Worm (Caenorhabditis elegans) whole organism, L1 larva: Measurements from ENCODE around the gene F20H11.1.

ENCODE experiments used
- C16A3.4 ChIP-seq: fragments of 150-350 bp; optimal IDR thresholded peaks from 2 replicates; lab custom pipeline; 2014; ENCODE audit warnings: missing biosample characterization, missing genetic modification characterization
- blmp-1 ChIP-seq: fragments of 150-350 bp; optimal IDR thresholded peaks from 2 replicates; lab custom pipeline; 2014; ENCODE audit warnings: missing biosample characterization, missing genetic modification characterization
- ceh-63 ChIP-seq: fragments of 200-800 bp; sonication (Bioruptor generic); optimal IDR thresholded peaks from 2 replicates; lab custom pipeline; 2018; ENCODE audit warnings: mild to moderate bottlenecking, missing genetic modification characterization, missing compliant biosample characterization
- ceh-8 ChIP-seq: fragments of 200-800 bp; sonication (Bioruptor generic); optimal IDR thresholded peaks from 2 replicates; lab custom pipeline; 2018; ENCODE audit warnings: mild to moderate bottlenecking, missing genetic modification characterization, moderate library complexity, missing compliant biosample characterization
- efl-1 ChIP-seq, 4 experiments: fragments of 150-350 bp; optimal IDR thresholded peaks in 3 of 4; peaks in 1 of 4; 1 replicate in 1 of 4; 2 replicates in 3 of 4; lab custom pipeline; 2014; ENCODE audit warnings: missing biosample characterization in 2 of 4, missing genetic modification characterization in 2 of 4, missing genetic modification reagents in 2 of 4
- fkh-8 ChIP-seq: sonication (generic microtip); optimal IDR thresholded peaks from 2 replicates; lab custom pipeline; 2016; ENCODE audit warnings: mild to moderate bottlenecking, missing genetic modification characterization, missing compliant biosample characterization
- lin-35 ChIP-seq, 2 experiments: fragments of 150-350 bp; optimal IDR thresholded peaks; 2 replicates each; lab custom pipeline; 2014; ENCODE audit warnings: missing biosample characterization in 2 of 2, missing genetic modification characterization in 2 of 2, missing genetic modification reagents in 2 of 2
- lir-3 ChIP-seq: sonication (generic microtip); optimal IDR thresholded peaks from 2 replicates; lab custom pipeline; 2016; ENCODE audit warnings: mild to moderate bottlenecking, missing genetic modification characterization, moderate library complexity, missing compliant biosample characterization; ENCODE audit not compliant: poor library complexity
- lsy-2 ChIP-seq, 2 experiments: fragments of 150-350 bp; optimal IDR thresholded peaks; 2 replicates each; lab custom pipeline; 2014; ENCODE audit warnings: missing biosample characterization in 2 of 2, missing genetic modification characterization in 2 of 2
- mdl-1 ChIP-seq, 2 experiments: fragments of 150-350 bp; optimal IDR thresholded peaks; 2 replicates each; lab custom pipeline; 2014 to 2017; ENCODE audit warnings: missing biosample characterization in 2 of 2, missing genetic modification characterization in 2 of 2, inconsistent platforms in 1 of 2
- nhr-85 ChIP-seq: sonication (generic microtip); peaks from one replicate; lab custom pipeline; 2016; ENCODE audit warnings: missing genetic modification characterization, inconsistent platforms, missing compliant biosample characterization
- swsn-7 ChIP-seq: sonication (generic microtip); optimal IDR thresholded peaks from 2 replicates; lab custom pipeline; 2016; ENCODE audit warnings: missing genetic modification characterization, missing compliant biosample characterization
- tbx-2 ChIP-seq: sonication (generic microtip); optimal IDR thresholded peaks from 2 replicates; lab custom pipeline; 2016; ENCODE audit warnings: missing genetic modification characterization, missing compliant biosample characterization
- unc-86 ChIP-seq: sonication (generic microtip); optimal IDR thresholded peaks from 2 replicates; lab custom pipeline; 2016; ENCODE audit warnings: missing genetic modification characterization, missing compliant biosample characterization

Gene F20H11.1

DNA sequence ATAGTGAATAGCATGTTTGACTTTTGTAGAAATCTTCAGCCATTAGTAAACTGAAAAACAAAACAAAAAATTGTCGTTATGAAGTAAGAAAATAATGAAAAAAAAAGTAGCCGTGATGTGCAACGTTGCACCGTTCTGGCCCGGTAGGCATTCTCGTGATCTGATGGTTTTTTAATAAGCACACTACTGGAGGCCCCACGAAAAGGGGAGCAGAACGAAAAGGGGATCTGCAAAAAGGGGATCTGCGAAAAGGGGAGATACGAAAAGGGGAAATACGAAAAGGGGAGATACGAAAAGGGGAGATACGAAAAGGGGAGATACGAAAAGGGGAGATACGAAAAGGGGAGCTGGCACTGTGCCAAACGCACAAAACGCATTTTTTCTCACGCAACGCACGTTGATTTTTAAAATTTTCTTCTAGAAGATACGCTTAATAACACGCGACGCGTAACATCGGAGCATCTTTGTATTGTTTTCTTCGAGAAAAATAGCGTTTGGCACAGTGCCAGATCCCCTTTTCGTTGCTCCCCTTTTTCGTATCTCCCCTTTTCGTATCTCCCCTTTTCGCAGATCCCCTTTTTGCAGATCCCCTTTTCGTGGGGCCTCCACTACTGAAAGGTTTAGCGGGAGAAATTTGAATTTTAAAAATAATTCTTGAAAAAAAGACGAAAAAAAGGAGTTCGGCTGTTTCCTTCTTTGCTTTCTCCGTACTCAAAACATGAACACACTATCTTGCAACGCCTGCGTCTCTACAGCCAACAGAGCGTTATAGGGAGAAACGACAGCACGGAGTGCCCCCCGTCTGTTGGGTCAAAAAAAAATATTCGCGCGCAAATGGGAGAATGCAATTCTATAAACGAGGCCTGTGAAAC lies 40.6 kb downstream of the F20H11.1 start, which contains the start of gene C09E7.7 (continued):
- peak; percentile 67 for TF ChIP-seq tbx-2 (tag; lab: Kevin White, UChicago)
- TF ChIP-seq lin-35 (GFP tag; optimal IDR thresholded peaks at IDR 0.05; lab: Kevin White, UChicago): peak; percentile 42 to 43
- peak in 1 of 2 experiments; percentile 6 for TF ChIP-seq mdl-1 (tag; optimal IDR thresholded peaks at IDR 0.05; lab: Kevin White, UChicago)
- peak; percentile 67 for TF ChIP-seq fkh-8 (tag; lab: Kevin White, UChicago)
- TF ChIP-seq nhr-85 (tag; lab: Kevin White, UChicago): peak; percentile 77
- TF ChIP-seq ceh-8: peak; percentile 24
- TF ChIP-seq blmp-1 (tag; lab: Kevin White, UChicago): peak; percentile 33
- peak; percentile 39 for TF ChIP-seq swsn-7 (tag; lab: Kevin White, UChicago)
- TF ChIP-seq unc-86 (tag; lab: Kevin White, UChicago): peak; percentile 76
- TF ChIP-seq ceh-63 (GFP tag; lab: Kevin White, UChicago): peak; percentile 70
- TF ChIP-seq efl-1 (optimal IDR thresholded peaks at IDR 0.05; lab: Kevin White, UChicago): peak; percentile 23 to 68
- peak; percentile 49 to 96 for TF ChIP-seq efl-1 (GFP tag; optimal IDR thresholded peaks at IDR 0.05 in 1 of 2; lab: Kevin White, UChicago)
- peak; percentile 39 for TF ChIP-seq C16A3.4
- peak; percentile 67 for TF ChIP-seq lir-3 (tag; lab: Kevin White, UChicago)
- peak; percentile 61 to 63 for TF ChIP-seq lsy-2 (tag; optimal IDR thresholded peaks at IDR 0.05; lab: Kevin White, UChicago)
